Fruit fly (Drosophila melanogaster): ENCODE measurements around the gene Atg3.

Gene Atg3

DNA sequence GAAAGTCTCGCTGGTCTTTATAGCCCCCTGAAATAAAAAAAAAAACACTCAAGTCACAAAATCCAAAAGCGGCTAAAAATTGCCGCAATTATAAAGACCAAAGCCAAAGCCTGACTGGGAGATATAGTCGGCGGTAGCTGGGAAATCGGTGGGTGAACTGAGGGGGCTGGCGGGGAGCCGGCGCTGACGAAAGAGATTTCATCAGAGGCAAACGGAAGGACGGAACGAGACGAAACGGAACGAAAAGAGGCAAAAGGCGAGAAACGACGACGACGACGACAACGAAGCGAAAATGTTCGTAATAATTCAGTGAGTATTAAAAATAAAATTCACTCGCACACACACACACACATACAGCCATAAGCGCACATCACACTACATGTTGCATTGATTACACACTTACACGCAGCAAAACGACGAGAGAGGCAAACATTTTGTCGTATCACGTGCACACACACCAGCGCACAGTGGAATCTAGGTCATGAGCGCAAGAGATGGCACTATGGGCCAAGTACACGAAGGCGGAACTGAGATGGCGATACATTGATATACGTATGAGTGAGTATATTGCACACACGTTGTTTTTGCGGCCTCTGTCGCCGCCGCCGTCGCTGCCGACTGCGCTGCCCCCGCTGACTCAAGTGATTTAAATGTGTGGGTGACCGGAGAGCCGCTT, 10.5 kb downstream of the Atg3 start (continued):
- no peak for TF ChIP-seq CG17802 (tag; optimal IDR thresholded peaks at IDR 0.05)
- TF ChIP-seq CG4328 (GFP tag; optimal IDR thresholded peaks at IDR 0.05) = peak; percentile 31
- peak; percentile 26 for TF ChIP-seq CG6254 (GFP tag; optimal IDR thresholded peaks at IDR 0.05)
- TF ChIP-seq stc (GFP tag; IDR thresholded peaks at IDR 0.05) = no peak
- TF ChIP-seq ci (GFP tag; IDR thresholded peaks at IDR 0.05) = peak; percentile 61
- TF ChIP-seq ranshi (GFP tag; IDR thresholded peaks at IDR 0.05) = 0 out of 2 replicates have a peak, but pooled peaks have one; percentile 3
- TF ChIP-seq Blimp-1 (GFP tag; optimal IDR thresholded peaks at IDR 0.05) = peak; percentile 97
- TF ChIP-seq Taf1 (GFP tag; IDR thresholded peaks at IDR 0.05) = no peak
- TF ChIP-seq rib (GFP tag; IDR thresholded peaks at IDR 0.05) = peak; percentile 90; the same call in 1 of the 2 replicates
- no peak for TF ChIP-seq CG17361 (GFP tag; IDR thresholded peaks at IDR 0.05)
- TF ChIP-seq Hr51 (GFP tag; optimal IDR thresholded peaks at IDR 0.05) = peak in 1 of 2 experiments; percentile 18
- TF ChIP-seq exex (tag; optimal IDR thresholded peaks at IDR 0.05) = peak; percentile 24
- no peak for TF ChIP-seq p53 (GFP tag; optimal IDR thresholded peaks at IDR 0.05)
- no peak for TF ChIP-seq CG7928 (GFP tag; optimal IDR thresholded peaks at IDR 0.05)
- no peak for TF ChIP-seq Opbp (GFP tag; IDR thresholded peaks at IDR 0.05; ENCODE audit: partially characterized antibody)
- peak; percentile 76 for TF ChIP-seq CG10543 (GFP tag; optimal IDR thresholded peaks at IDR 0.05)
- TF ChIP-seq CG17829 (tag; optimal IDR thresholded peaks at IDR 0.05) = no peak
- TF ChIP-seq Spps (tag; optimal IDR thresholded peaks at IDR 0.05) = peak; percentile 8
- no peak for TF ChIP-seq CG11696 (GFP tag; IDR thresholded peaks at IDR 0.05)
- TF ChIP-seq Dref (GFP tag; IDR thresholded peaks at IDR 0.05) = no peak
- peak; percentile 4 for TF ChIP-seq CG33557 (GFP tag; optimal IDR thresholded peaks at IDR 0.05)
- TF ChIP-seq CG17359 (tag; optimal IDR thresholded peaks at IDR 0.05) = peak; percentile 21
- TF ChIP-seq sc (optimal IDR thresholded peaks at IDR 0.05) = no peak
- no peak for TF ChIP-seq sc (GFP tag; optimal IDR thresholded peaks at IDR 0.05)
- no peak for TF ChIP-seq CG4282 (GFP tag; optimal IDR thresholded peaks at IDR 0.05)
- TF ChIP-seq pfk (GFP tag; optimal IDR thresholded peaks at IDR 0.05) = peak; percentile 84
- TF ChIP-seq bsh (GFP tag; optimal IDR thresholded peaks at IDR 0.05) = peak in 1 of 2 experiments; percentile 3
- no peak for TF ChIP-seq CG12236 (GFP tag; optimal IDR thresholded peaks at IDR 0.05)
- TF ChIP-seq CG12659 (GFP tag; optimal IDR thresholded peaks at IDR 0.05) = peak; percentile 11
- TF ChIP-seq CG2889 (GFP tag; IDR thresholded peaks at IDR 0.05) = no peak
- peak; percentile 97 for TF ChIP-seq z (GFP tag; IDR thresholded peaks at IDR 0.05)
- peak; percentile 95 for TF ChIP-seq Deaf1 (tag; optimal IDR thresholded peaks at IDR 0.05)
- no peak for TF ChIP-seq hkb (optimal IDR thresholded peaks at IDR 0.05)
- peak; percentile 7 for TF ChIP-seq hkb (GFP tag; IDR thresholded peaks at IDR 0.05)
- TF ChIP-seq caup (GFP tag; optimal IDR thresholded peaks at IDR 0.05; ENCODE audit: severe bottlenecking) = no peak
- TF ChIP-seq CG6689 (GFP tag; IDR thresholded peaks at IDR 0.05) = 0 out of 2 replicates have a peak, but pooled peaks have one; percentile 13
- TF ChIP-seq CG18599 (GFP tag; optimal IDR thresholded peaks at IDR 0.05) = peak; percentile 3
- TF ChIP-seq Sry-δ (GFP tag; optimal IDR thresholded peaks at IDR 0.05) = no peak
- TF ChIP-seq zfh2 (GFP tag; optimal IDR thresholded peaks at IDR 0.05) = no peak
- TF ChIP-seq CG10462 (GFP tag; optimal IDR thresholded peaks at IDR 0.05) = no peak
- no peak for TF ChIP-seq PHDP (tag; optimal IDR thresholded peaks at IDR 0.05)
- TF ChIP-seq repo (GFP tag; optimal IDR thresholded peaks at IDR 0.05) = peak; percentile 29
- TF ChIP-seq HmgZ (tag; optimal IDR thresholded peaks at IDR 0.05) = peak; percentile 73
- TF ChIP-seq Jarid2 (GFP tag; optimal IDR thresholded peaks at IDR 0.05) = peak; percentile 43
- TF ChIP-seq CG12155 (GFP tag; optimal IDR thresholded peaks at IDR 0.05) = peak; percentile 70
- peak; percentile 68; the same call in 2 of the 3 replicates for TF ChIP-seq sr (GFP tag; IDR thresholded peaks at IDR 0.05)
- TF ChIP-seq Fer2 (tag; optimal IDR thresholded peaks at IDR 0.05) = no peak
- no peak for TF ChIP-seq Dip3 (GFP tag; optimal IDR thresholded peaks at IDR 0.05)
- TF ChIP-seq tup (GFP tag; optimal IDR thresholded peaks at IDR 0.05) = no peak

Measured in whole organism, embryonic.